Fruit fly (Drosophila melanogaster) whole organism, embryonic: ENCODE results near the gene CG5612.

Experiments used
- CG10274 ChIP-seq: fragments of 200-800 bp; sonication (Bioruptor generic); optimal IDR thresholded peaks from 3 replicates; lab custom pipeline; 2017; ENCODE audit warnings: missing biosample characterization, mild to moderate bottlenecking, missing genetic modification characterization
- CG10321 ChIP-seq: fragments of 200-800 bp; sonication (Bioruptor generic); IDR thresholded peaks from 2 replicates; pipeline ENCODE4 v1.3.6; 2022; ENCODE audit warnings: missing biosample characterization, missing genetic modification characterization
- CG11398 ChIP-seq: fragments of 200-800 bp; sonication (Bioruptor generic); optimal IDR thresholded peaks from 2 replicates; lab custom pipeline; 2016; ENCODE audit warnings: missing biosample characterization, missing genetic modification characterization
- CG11504 ChIP-seq: fragments of 200-800 bp; sonication (Bioruptor generic); optimal IDR thresholded peaks from 3 replicates; lab custom pipeline; 2019; ENCODE audit warnings: missing biosample characterization, mild to moderate bottlenecking, missing genetic modification characterization, moderate library complexity
- CG12659 ChIP-seq: fragments of 200-800 bp; sonication (Bioruptor generic); optimal IDR thresholded peaks from 3 replicates; lab custom pipeline; 2017; ENCODE audit warnings: mild to moderate bottlenecking, missing biosample characterization, missing genetic modification reagents, missing genetic modification characterization
- CG12769 ChIP-seq: fragments of 200-800 bp; sonication (Bioruptor generic); optimal IDR thresholded peaks from 2 replicates; lab custom pipeline; 2019; ENCODE audit warnings: missing biosample characterization, mild to moderate bottlenecking, missing genetic modification characterization, moderate library complexity
- CG14667 ChIP-seq: fragments of 200-800 bp; sonication (Bioruptor generic); IDR thresholded peaks from 2 replicates; pipeline ENCODE4 v1.3.6; 2022; ENCODE audit warnings: missing biosample characterization, missing genetic modification characterization
- CG15073 ChIP-seq: fragments of 200-800 bp; sonication (Bioruptor generic); optimal IDR thresholded peaks from 2 replicates; lab custom pipeline; 2016; ENCODE audit warnings: missing biosample characterization, missing genetic modification characterization
- CG1529 ChIP-seq: fragments of 200-800 bp; sonication (Bioruptor generic); optimal IDR thresholded peaks from 3 replicates; lab custom pipeline; 2018; ENCODE audit warnings: missing biosample characterization, missing genetic modification characterization
- CG18764 ChIP-seq: fragments of 200-800 bp; sonication (Bioruptor generic); optimal IDR thresholded peaks from 3 replicates; lab custom pipeline; 2016; ENCODE audit warnings: missing biosample characterization, missing genetic modification characterization
- CG2116 ChIP-seq: fragments of 200-800 bp; sonication (Bioruptor generic); optimal IDR thresholded peaks from 3 replicates; lab custom pipeline; 2018; ENCODE audit warnings: missing biosample characterization, mild to moderate bottlenecking, missing genetic modification characterization
- CG31388 ChIP-seq: fragments of 200-800 bp; sonication (Bioruptor generic); optimal IDR thresholded peaks from 2 replicates; lab custom pipeline; 2016; ENCODE audit warnings: missing biosample characterization, missing genetic modification characterization
- CG32532 ChIP-seq: fragments of 200-800 bp; sonication (Bioruptor generic); IDR thresholded peaks from 2 replicates; pipeline ENCODE4 v1.3.6; 2022; ENCODE audit warnings: missing biosample characterization, missing genetic modification characterization
- CG33557 ChIP-seq: fragments of 200-800 bp; sonication (Bioruptor generic); optimal IDR thresholded peaks from 2 replicates; lab custom pipeline; 2019; ENCODE audit warnings: missing biosample characterization, mild to moderate bottlenecking, missing genetic modification characterization, moderate library complexity
- CG3407 ChIP-seq: fragments of 200-800 bp; sonication (Bioruptor generic); optimal IDR thresholded peaks from 2 replicates; lab custom pipeline; 2018; ENCODE audit warnings: missing biosample characterization, mild to moderate bottlenecking, missing genetic modification characterization
- CG34376 ChIP-seq: fragments of 200-800 bp; sonication (Bioruptor generic); optimal IDR thresholded peaks from 2 replicates; lab custom pipeline; 2018; ENCODE audit warnings: missing biosample characterization, mild to moderate bottlenecking, missing genetic modification characterization
- CG3838 ChIP-seq: fragments of 200-800 bp; sonication (Bioruptor generic); optimal IDR thresholded peaks from 3 replicates; lab custom pipeline; 2016; ENCODE audit warnings: missing biosample characterization, missing genetic modification characterization
- CG3847 ChIP-seq: fragments of 200-800 bp; sonication (Bioruptor generic); IDR thresholded peaks from 2 replicates; pipeline ENCODE4 v1.3.6; 2022; ENCODE audit warnings: missing biosample characterization, missing genetic modification characterization
- CG4360 ChIP-seq: fragments of 200-800 bp; sonication (Bioruptor generic); IDR thresholded peaks from 2 replicates; pipeline ENCODE4 v1.3.6; 2022; ENCODE audit warnings: missing biosample characterization, missing genetic modification characterization
- CG4730 ChIP-seq: fragments of 200-800 bp; sonication (Bioruptor generic); IDR thresholded peaks from 2 replicates; pipeline ENCODE4 v1.3.6; 2022; ENCODE audit warnings: missing biosample characterization, missing genetic modification characterization
- CG5180 ChIP-seq: fragments of 200-800 bp; sonication (Bioruptor generic); optimal IDR thresholded peaks from 3 replicates; lab custom pipeline; 2017; ENCODE audit warnings: missing biosample characterization, missing genetic modification characterization, mild to moderate bottlenecking, moderate library complexity, missing genetic modification reagents
- CG6175 ChIP-seq: fragments of 200-800 bp; sonication (Bioruptor generic); IDR thresholded peaks from 3 replicates; pipeline ENCODE4 v1.3.6; 2022; ENCODE audit warnings: missing biosample characterization, missing genetic modification characterization
- CG6654 ChIP-seq: fragments of 200-800 bp; sonication (Bioruptor generic); optimal IDR thresholded peaks from 2 replicates; lab custom pipeline; 2017; ENCODE audit warnings: missing biosample characterization, mild to moderate bottlenecking, missing genetic modification characterization
- CG7745 ChIP-seq: fragments of 200-800 bp; sonication (Bioruptor generic); optimal IDR thresholded peaks from 2 replicates; lab custom pipeline; 2018; ENCODE audit warnings: missing biosample characterization, mild to moderate bottlenecking, missing genetic modification characterization, moderate library complexity
- CG9215 ChIP-seq: fragments of 200-800 bp; sonication (Bioruptor generic); IDR thresholded peaks from 2 replicates; pipeline ENCODE4 v1.3.6; 2022; ENCODE audit warnings: missing biosample characterization, missing genetic modification characterization
- CG9876 ChIP-seq: fragments of 200-800 bp; sonication (Bioruptor generic); optimal IDR thresholded peaks from 2 replicates; lab custom pipeline; 2016; ENCODE audit warnings: missing biosample characterization, missing genetic modification characterization
- Dip3 ChIP-seq: fragments of 200-800 bp; sonication (Bioruptor generic); optimal IDR thresholded peaks from 3 replicates; lab custom pipeline; 2016; ENCODE audit warnings: missing biosample characterization, missing genetic modification characterization
- HLHmδ ChIP-seq: fragments of 200-800 bp; sonication (Bioruptor generic); optimal IDR thresholded peaks from 2 replicates; lab custom pipeline; 2018; ENCODE audit warnings: missing biosample characterization, mild to moderate bottlenecking, missing genetic modification characterization, moderate library complexity
- Lhr ChIP-seq: fragments of 200-800 bp; sonication (Bioruptor generic); optimal IDR thresholded peaks from 3 replicates; lab custom pipeline; 2017; ENCODE audit warnings: mild to moderate bottlenecking, missing biosample characterization, missing genetic modification reagents, missing genetic modification characterization
- NC2β ChIP-seq: fragments of 200-800 bp; sonication (Bioruptor generic); optimal IDR thresholded peaks from 2 replicates; lab custom pipeline; 2016; ENCODE audit warnings: missing biosample characterization, missing genetic modification characterization
- Nf-YA ChIP-seq: fragments of 200-800 bp; sonication (Bioruptor generic); IDR thresholded peaks from 2 replicates; pipeline ENCODE4 v1.3.6; 2022; ENCODE audit warnings: missing biosample characterization, missing genetic modification characterization
- Nf-YB ChIP-seq: fragments of 200-800 bp; sonication (Bioruptor generic); optimal IDR thresholded peaks from 3 replicates; lab custom pipeline; 2019; ENCODE audit warnings: missing biosample characterization, mild to moderate bottlenecking, missing genetic modification characterization, moderate library complexity
- Trl ChIP-seq, 3 experiments: fragments of >200 bp in 2 of 3; fragments of 200-800 bp in 1 of 3; sonication (Bioruptor generic) in 1 of 3; optimal IDR thresholded peaks; 2 replicates in 1 of 3; 3 replicates in 2 of 3; lab custom pipeline; 2016 to 2017; ENCODE audit warnings: missing biosample characterization in 1 of 3, missing genetic modification characterization in 1 of 3
- aop ChIP-seq: fragments of 200-800 bp; sonication (Bioruptor generic); IDR thresholded peaks from 2 replicates; pipeline ENCODE4 v1.3.6; 2022; ENCODE audit warnings: missing biosample characterization, missing genetic modification characterization
- ap ChIP-seq: fragments of 200-800 bp; sonication (Bioruptor generic); IDR thresholded peaks from 2 replicates; pipeline ENCODE4 v1.3.6; 2022; ENCODE audit warnings: missing biosample characterization, missing genetic modification characterization
- ems ChIP-seq: fragments of 200-800 bp; sonication (Bioruptor generic); optimal IDR thresholded peaks from 3 replicates; lab custom pipeline; 2016; ENCODE audit warnings: missing biosample characterization, missing genetic modification characterization
- fd102C ChIP-seq: fragments of 200-800 bp; sonication (Bioruptor generic); optimal IDR thresholded peaks from 2 replicates; lab custom pipeline; 2018; ENCODE audit warnings: missing biosample characterization, mild to moderate bottlenecking, missing genetic modification characterization, moderate library complexity
- ham ChIP-seq: fragments of 200-800 bp; sonication (Bioruptor generic); IDR thresholded peaks from 2 replicates; pipeline ENCODE4 v1.3.6; 2022; ENCODE audit warnings: missing biosample characterization, missing genetic modification characterization
- hbn ChIP-seq: fragments of 200-800 bp; sonication (Bioruptor generic); IDR thresholded peaks from 2 replicates; pipeline ENCODE4 v1.3.6; 2022; ENCODE audit warnings: missing biosample characterization, missing genetic modification characterization; ENCODE audit not compliant: partially characterized antibody
- ind ChIP-seq: fragments of 200-800 bp; sonication (Bioruptor generic); optimal IDR thresholded peaks from 3 replicates; lab custom pipeline; 2016; ENCODE audit warnings: missing biosample characterization, missing genetic modification characterization
- knrl ChIP-seq: fragments of 200-800 bp; sonication (Bioruptor generic); IDR thresholded peaks from 3 replicates; pipeline ENCODE4 v1.3.6; 2022; ENCODE audit warnings: missing biosample characterization, missing genetic modification characterization; ENCODE audit not compliant: partially characterized antibody
- nmo ChIP-seq: fragments of 200-800 bp; sonication (Bioruptor generic); optimal IDR thresholded peaks from 2 replicates; lab custom pipeline; 2018; ENCODE audit warnings: missing biosample characterization, mild to moderate bottlenecking, missing genetic modification characterization, moderate library complexity
- pb ChIP-seq: fragments of 200-800 bp; sonication (Bioruptor generic); optimal IDR thresholded peaks from 3 replicates; lab custom pipeline; 2016; ENCODE audit warnings: missing biosample characterization, missing genetic modification characterization
- schlank ChIP-seq: fragments of 200-800 bp; sonication (Bioruptor generic); optimal IDR thresholded peaks from 2 replicates; lab custom pipeline; 2018; ENCODE audit warnings: missing biosample characterization, mild to moderate bottlenecking, missing genetic modification characterization
- scrt ChIP-seq: fragments of 200-800 bp; sonication (Bioruptor generic); optimal IDR thresholded peaks from 2 replicates; lab custom pipeline; 2018; ENCODE audit warnings: missing biosample characterization, mild to moderate bottlenecking, missing genetic modification characterization, moderate library complexity
- slbo ChIP-seq: fragments of 200-800 bp; sonication (Bioruptor generic); IDR thresholded peaks from 2 replicates; pipeline ENCODE4 v1.3.6; 2022; ENCODE audit warnings: missing biosample characterization, missing genetic modification characterization
- sob ChIP-seq: fragments of 200-800 bp; sonication (Bioruptor generic); IDR thresholded peaks from 2 replicates; pipeline ENCODE4 v1.3.6; 2022; ENCODE audit warnings: missing biosample characterization, missing genetic modification characterization
- trem ChIP-seq: fragments of 200-800 bp; optimal IDR thresholded peaks from 3 replicates; lab custom pipeline; 2019; ENCODE audit warnings: missing biosample characterization, mild to moderate bottlenecking, missing genetic modification characterization, moderate library complexity
- zfh1 ChIP-seq: fragments of 200-800 bp; sonication (Bioruptor generic); IDR thresholded peaks from 3 replicates; pipeline ENCODE4 v1.3.6; 2022; ENCODE audit warnings: missing biosample characterization, missing genetic modification characterization

The CG5612 gene

dm6 chr3R:27636010-27636584, 10.3 kb upstream of the CG5612 start, which contains the start of the genes CG5611 and Mtl (continued):
- TF ChIP-seq CG10321 (GFP tag; lab: Robert Waterston, UW) (peak; percentile 91), CG7745 (tag; lab: Kevin White, UChicago) (peak; percentile 94), CG2116 (peak; percentile 93), slbo (GFP tag; lab: Robert Waterston, UW) (peak; percentile 100), CG3838 (GFP tag; lab: Kevin White, UChicago) (peak; percentile 97), CG33557 (GFP tag; lab: Kevin White, UChicago) (peak; percentile 99), zfh1 (peak; percentile 100), HLHmδ (peak; percentile 26), CG9876 (GFP tag; lab: Kevin White, UChicago) (peak; percentile 96), Trl (optimal IDR thresholded peaks at IDR 0.05; lab: Kevin White, UChicago) (peak; percentile 81 to 91), Trl (GFP tag; optimal IDR thresholded peaks at IDR 0.05; lab: Kevin White, UChicago) (peak; percentile 97), ems (GFP tag; lab: Kevin White, UChicago) (peak; percentile 98), Nf-YB (GFP tag; lab: Kevin White, UChicago) (peak; percentile 92), CG18764 (GFP tag; lab: Kevin White, UChicago) (peak; percentile 99), CG34376 (GFP tag; lab: Kevin White, UChicago) (peak; percentile 99), CG10274 (peak; percentile 95), CG11398 (GFP tag; lab: Kevin White, UChicago) (peak; percentile 88), CG11504 (tag; lab: Kevin White, UChicago) (peak; percentile 99), ap (GFP tag; lab: Robert Waterston, UW) (peak; percentile 100), ind (GFP tag; lab: Kevin White, UChicago) (peak; percentile 100), nmo (peak; percentile 100), CG4360 (GFP tag; lab: Robert Waterston, UW) (peak; percentile 94), sob (peak; percentile 100), schlank (tag; lab: Kevin White, UChicago) (peak; percentile 99), knrl (GFP tag; lab: Robert Waterston, UW) (peak; percentile 44; the same call in 1 of the 3 replicates), CG3407 (GFP tag; lab: Kevin White, UChicago) (peak; percentile 99), pb (peak; percentile 89), CG14667 (GFP tag; lab: Robert Waterston, UW) (peak; percentile 100), Lhr (peak; percentile 99), CG12769 (tag; lab: Kevin White, UChicago) (peak; percentile 100), NC2β (GFP tag; lab: Kevin White, UChicago) (peak; percentile 96), CG15073 (GFP tag; lab: Kevin White, UChicago) (peak; percentile 93), CG32532 (GFP tag; lab: Robert Waterston, UW) (peak; percentile 100), CG6175 (GFP tag; lab: Robert Waterston, UW) (peak; percentile 100), CG6654 (GFP tag; lab: Kevin White, UChicago) (peak; percentile 94), scrt (GFP tag; lab: Kevin White, UChicago) (peak; percentile 97), Dip3 (GFP tag; lab: Kevin White, UChicago) (peak; percentile 98), CG3847 (GFP tag; lab: Robert Waterston, UW) (peak; percentile 100), fd102C (GFP tag; lab: Kevin White, UChicago) (peak; percentile 97), CG1529 (peak; percentile 99), CG9215 (peak; percentile 99), ham (GFP tag; lab: Robert Waterston, UW) (peak; percentile 99), CG12659 (GFP tag; lab: Kevin White, UChicago) (peak; percentile 100), CG5180 (peak; percentile 94), trem (peak; percentile 97), aop (peak; percentile 98), hbn (peak; percentile 35; the same call in 1 of the 2 replicates), CG4730 (GFP tag; lab: Robert Waterston, UW) (peak; percentile 100), CG31388 (GFP tag; lab: Kevin White, UChicago) (peak; percentile 99), Nf-YA (GFP tag; lab: Robert Waterston, UW) (peak; percentile 99)
